Worm (Caenorhabditis elegans) whole organism, L2 larva: Measurements from ENCODE around the gene M03D4.3.

Source experiments
- C34F6.9 ChIP-seq: fragments of 150-350 bp; optimal IDR thresholded peaks from 2 replicates; lab custom pipeline; 2014; ENCODE audit warnings: missing biosample characterization, missing genetic modification characterization
- F13H6.1 ChIP-seq: sonication (generic microtip); optimal IDR thresholded peaks from 2 replicates; lab custom pipeline; 2016; ENCODE audit warnings: missing genetic modification characterization, missing compliant biosample characterization
- R02D3.7 ChIP-seq: fragments of 150-350 bp; optimal IDR thresholded peaks from 2 replicates; lab custom pipeline; 2014; ENCODE audit warnings: missing biosample characterization, missing genetic modification characterization
- Y55F3AM.14 ChIP-seq: fragments of 200-800 bp; sonication (Bioruptor generic); optimal IDR thresholded peaks from 2 replicates; lab custom pipeline; 2018; ENCODE audit warnings: mild to moderate bottlenecking, missing genetic modification characterization, missing compliant biosample characterization
- alr-1 ChIP-seq: fragments of 150-350 bp; optimal IDR thresholded peaks from 2 replicates; lab custom pipeline; 2014; ENCODE audit warnings: missing biosample characterization, missing genetic modification characterization
- aly-2 ChIP-seq: fragments of 150-350 bp; optimal IDR thresholded peaks from 2 replicates; lab custom pipeline; 2014; ENCODE audit warnings: missing biosample characterization, missing genetic modification characterization
- blmp-1 ChIP-seq: sonication (generic microtip); optimal IDR thresholded peaks from 2 replicates; lab custom pipeline; 2017; ENCODE audit warnings: missing genetic modification characterization, mild to moderate bottlenecking, missing compliant biosample characterization, antibody characterized with exemption, moderate library complexity; ENCODE audit not compliant: insufficient read depth
- ceh-16 ChIP-seq: fragments of 150-350 bp; optimal IDR thresholded peaks from 2 replicates; lab custom pipeline; 2014; ENCODE audit warnings: missing biosample characterization, missing genetic modification characterization
- dmd-4 ChIP-seq: sonication (generic microtip); optimal IDR thresholded peaks from 2 replicates; lab custom pipeline; 2017; ENCODE audit warnings: missing biosample characterization, missing genetic modification characterization
- egl-27 ChIP-seq: sonication (generic microtip); optimal IDR thresholded peaks from 3 replicates; lab custom pipeline; 2017; ENCODE audit warnings: missing biosample characterization, missing genetic modification reagents, missing genetic modification characterization
- elt-1 ChIP-seq: fragments of 150-350 bp; optimal IDR thresholded peaks from 2 replicates; lab custom pipeline; 2014; ENCODE audit warnings: missing biosample characterization, missing genetic modification characterization
- lin-39 ChIP-seq: fragments of 150-350 bp; optimal IDR thresholded peaks from 2 replicates; lab custom pipeline; 2014; ENCODE audit warnings: missing biosample characterization, missing genetic modification reagents, missing genetic modification characterization
- lsy-2 ChIP-seq, 2 experiments: fragments of 150-350 bp in 1 of 2; sonication (generic microtip) in 1 of 2; optimal IDR thresholded peaks; 2 replicates each; lab custom pipeline; 2014 to 2017; ENCODE audit warnings: missing biosample characterization in 2 of 2, missing genetic modification characterization in 2 of 2
- mab-5 ChIP-seq: fragments of 150-350 bp; optimal IDR thresholded peaks from 2 replicates; lab custom pipeline; 2014; ENCODE audit warnings: missing biosample characterization, missing genetic modification characterization
- nhr-12 ChIP-seq: fragments of 150-350 bp; optimal IDR thresholded peaks from 2 replicates; lab custom pipeline; 2014; ENCODE audit warnings: missing biosample characterization, missing genetic modification characterization
- nhr-237 ChIP-seq: fragments of 150-350 bp; optimal IDR thresholded peaks from 2 replicates; lab custom pipeline; 2014; ENCODE audit warnings: missing biosample characterization, missing genetic modification characterization
- nhr-25 ChIP-seq: fragments of 150-350 bp; sonication (generic microtip); optimal IDR thresholded peaks from 3 replicates; lab custom pipeline; 2014; ENCODE audit warnings: missing biosample characterization, missing genetic modification characterization
- skn-1 ChIP-seq: sonication (generic microtip); optimal IDR thresholded peaks from 2 replicates; lab custom pipeline; 2017; ENCODE audit warnings: missing biosample characterization, missing genetic modification characterization
- sma-3 ChIP-seq: sonication (generic microtip); optimal IDR thresholded peaks from 2 replicates; lab custom pipeline; 2016; ENCODE audit warnings: missing genetic modification reagents, missing genetic modification characterization, missing compliant biosample characterization
- unc-39 ChIP-seq: fragments of 150-350 bp; optimal IDR thresholded peaks from 2 replicates; lab custom pipeline; 2014; ENCODE audit warnings: missing biosample characterization, missing genetic modification characterization
- unc-55 ChIP-seq: fragments of 150-350 bp; sonication (generic microtip); optimal IDR thresholded peaks from 3 replicates; lab custom pipeline; 2014; ENCODE audit warnings: missing biosample characterization, missing genetic modification reagents, missing genetic modification characterization
- zag-1 ChIP-seq: fragments of 150-350 bp; optimal IDR thresholded peaks from 2 replicates; lab custom pipeline; 2014; ENCODE audit warnings: missing biosample characterization, missing genetic modification characterization

The M03D4.3 gene

DNA sequence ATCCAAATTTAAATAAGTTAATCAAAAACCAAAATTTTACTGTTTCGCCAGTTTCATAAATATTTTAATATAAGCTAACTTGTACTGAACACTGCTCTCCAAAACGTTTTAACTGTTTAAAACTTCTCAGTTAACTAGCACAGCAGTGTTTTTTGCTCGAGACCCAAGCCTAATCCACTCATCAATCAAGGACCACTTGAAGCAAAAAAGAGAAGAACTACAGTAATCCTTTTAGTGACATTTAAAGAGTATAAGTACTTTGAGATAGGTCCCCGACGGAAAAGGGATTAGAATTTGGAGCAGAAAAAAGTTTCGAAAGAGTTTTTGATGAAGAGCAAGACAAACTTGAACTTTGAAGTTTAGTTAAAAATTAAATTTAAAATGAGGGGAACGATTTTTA is 47.5 kb downstream of the M03D4.3 start:
- TF ChIP-seq sma-3 (GFP tag; lab: Kevin White, UChicago) (no peak), R02D3.7 (tag; lab: Kevin White, UChicago) (no peak), Y55F3AM.14 (GFP tag; lab: Kevin White, UChicago) (no peak), aly-2 (no peak), unc-39 (no peak), skn-1 (tag; lab: Kevin White, UChicago) (no peak), lin-39 (tag; lab: Kevin White, UChicago) (no peak), blmp-1 (tag; lab: Kevin White, UChicago) (no peak), egl-27 (no peak), alr-1 (tag; lab: Kevin White, UChicago) (no peak), nhr-12 (tag; lab: Kevin White, UChicago) (no peak), dmd-4 (no peak)

DNA sequence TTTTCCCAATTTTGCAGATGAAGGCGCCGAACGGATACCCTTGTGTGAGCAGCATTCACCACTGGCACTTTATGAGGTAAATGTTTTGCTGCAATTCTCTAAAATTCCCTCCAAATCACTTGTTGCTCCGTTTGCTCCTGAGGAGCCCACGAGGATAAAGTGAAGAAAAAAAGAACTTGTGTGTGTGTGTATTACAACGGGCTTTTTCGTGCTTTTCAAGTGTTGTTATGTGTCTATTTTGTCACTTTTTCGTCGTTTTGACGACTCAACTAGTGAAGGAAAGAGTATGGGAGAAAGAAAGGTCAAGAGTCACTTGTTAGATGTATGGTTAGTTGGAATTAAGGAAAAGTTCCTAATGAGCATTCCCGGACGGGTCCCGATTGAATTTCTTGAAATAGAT is 50.1 kb downstream of the M03D4.3 start:
- TF ChIP-seq nhr-237 (tag; lab: Kevin White, UChicago) (no peak), egl-27 (no peak), nhr-25 (tag; lab: Kevin White, UChicago) (no peak)

- peak; percentile 48 for TF ChIP-seq C34F6.9 (tag; lab: Kevin White, UChicago)
- peak; percentile 28 for TF ChIP-seq F13H6.1 (tag; lab: Kevin White, UChicago)
- TF ChIP-seq Y55F3AM.14 (GFP tag; lab: Kevin White, UChicago), result no peak
- peak; percentile 11 for TF ChIP-seq zag-1
- no peak for TF ChIP-seq ceh-16 (tag; lab: Kevin White, UChicago)
- TF ChIP-seq lsy-2 (tag; optimal IDR thresholded peaks at IDR 0.05; lab: Kevin White, UChicago), result peak in 1 of 2 experiments; percentile 41
- TF ChIP-seq mab-5, result no peak
- TF ChIP-seq elt-1, result no peak
- TF ChIP-seq skn-1 (tag; lab: Kevin White, UChicago), result no peak
- peak; percentile 14 for TF ChIP-seq unc-55
- no peak for TF ChIP-seq unc-39
- TF ChIP-seq blmp-1 (tag; lab: Kevin White, UChicago), result no peak
These were observed 51.3 kb downstream of the M03D4.3 start for ce11 chrIV:6060912-6061311.
